Worm (Caenorhabditis elegans): ENCODE data around the gene dmd-7.

The dmd-7 gene

DNA sequence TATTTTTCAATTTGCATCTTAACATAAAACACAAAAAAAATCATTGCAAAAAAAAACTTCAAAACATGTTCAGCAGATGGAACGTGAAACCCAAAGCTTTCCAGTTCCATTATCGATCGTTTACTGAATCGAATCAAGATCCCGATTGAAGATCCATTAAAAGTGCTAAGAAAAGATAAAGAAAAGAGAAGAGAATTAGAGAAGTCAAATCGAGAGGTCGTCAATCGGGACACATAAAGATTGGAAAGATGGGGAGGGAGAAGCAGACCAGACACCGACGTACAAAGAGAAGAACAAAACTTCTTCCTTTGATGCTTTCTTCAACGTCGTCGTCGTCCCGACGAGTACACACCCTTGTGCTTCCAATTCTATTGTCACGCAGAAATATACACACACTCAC is 13.8 kb upstream of the dmd-7 start:
- TF ChIP-seq pros-1 (tag; optimal IDR thresholded peaks at IDR 0.05) (no peak), ceh-18 (tag; optimal IDR thresholded peaks at IDR 0.05) (no peak), F13H6.1 (tag; optimal IDR thresholded peaks at IDR 0.05) (no peak), sox-2 (GFP tag; IDR thresholded peaks at IDR 0.05) (no peak), ceh-31 (tag; optimal IDR thresholded peaks at IDR 0.05) (peak; percentile 39), unc-42 (tag; optimal IDR thresholded peaks at IDR 0.05) (peak; percentile 5), sox-4 (tag; optimal IDR thresholded peaks at IDR 0.05) (no peak), pag-3 (tag; optimal IDR thresholded peaks at IDR 0.05; ENCODE audit: borderline replicate concordance) (no peak)

DNA sequence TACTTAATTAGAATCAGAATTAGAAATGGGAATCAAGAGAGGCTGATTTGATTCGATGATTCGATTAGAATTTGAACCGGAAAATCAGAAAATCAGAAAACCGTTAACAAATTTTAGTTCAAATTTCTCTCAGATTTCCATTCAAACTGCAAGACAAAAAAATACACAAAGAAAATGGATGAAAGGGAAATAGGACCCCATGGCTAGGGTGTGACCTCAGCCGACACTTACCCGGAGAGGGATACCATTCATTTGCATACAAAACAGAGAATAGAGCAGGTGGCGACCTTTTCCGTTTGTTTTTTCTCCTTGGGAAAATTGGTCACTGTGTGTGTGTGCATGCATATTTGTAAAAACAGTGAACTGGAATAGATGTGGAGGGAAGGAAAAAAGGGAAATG is 12.8 kb upstream of the dmd-7 start:
- TF ChIP-seq ceh-9 (tag; optimal IDR thresholded peaks at IDR 0.05) (no peak), ahr-1 (tag; optimal IDR thresholded peaks at IDR 0.05) (no peak), nfya-1 (tag; optimal IDR thresholded peaks at IDR 0.05) (no peak), ceh-2 (tag; optimal IDR thresholded peaks at IDR 0.05) (no peak), dmd-4 (tag; optimal IDR thresholded peaks at IDR 0.05; ENCODE audit: borderline replicate concordance) (no peak), ceh-14 (tag; optimal IDR thresholded peaks at IDR 0.05) (no peak), pqm-1 (tag; optimal IDR thresholded peaks at IDR 0.05) (no peak), ceh-24 (tag; optimal IDR thresholded peaks at IDR 0.05) (no peak), madf-2 (tag; optimal IDR thresholded peaks at IDR 0.05) (no peak), sox-2 (GFP tag; IDR thresholded peaks at IDR 0.05) (peak; percentile 55; the same call in 1 of the 2 replicates), ceh-31 (tag; optimal IDR thresholded peaks at IDR 0.05) (peak; percentile 32), fkh-10 (GFP tag; optimal IDR thresholded peaks at IDR 0.05) (no peak), che-1 (tag; optimal IDR thresholded peaks at IDR 0.05) (no peak), unc-3 (GFP tag; conservative IDR thresholded peaks at IDR 0.05) (no peak), unc-3 (tag; optimal IDR thresholded peaks at IDR 0.05) (no peak)

DNA sequence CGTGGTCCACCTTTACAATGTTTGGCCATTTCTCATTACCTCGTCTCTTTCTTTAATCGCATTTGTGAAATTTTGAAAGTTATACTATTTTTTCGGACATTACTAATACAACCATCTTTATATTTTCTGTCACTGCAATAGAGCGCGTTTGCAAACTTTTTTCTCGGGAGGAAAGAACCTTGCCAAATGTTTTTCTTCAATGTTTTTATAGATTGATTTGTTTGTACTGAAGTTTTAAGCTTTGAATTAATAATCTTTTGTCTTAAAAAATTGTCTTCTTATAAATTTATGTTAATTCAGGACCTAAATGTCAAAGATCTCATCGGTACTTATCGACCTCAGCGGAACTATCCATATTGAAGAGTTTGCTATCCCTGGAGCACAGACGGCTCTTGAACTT is 11.9 kb upstream of the dmd-7 start, which contains the start of gene K08B12.3:
TSS of gene K08B12.3 (plus strand) at position 301 of the 400 bp plus-strand sequence.
- no peak for TF ChIP-seq ceh-18 (tag; optimal IDR thresholded peaks at IDR 0.05)
- TF ChIP-seq ceh-24 (tag; optimal IDR thresholded peaks at IDR 0.05) = no peak
- no peak for TF ChIP-seq hlh-30 (tag; optimal IDR thresholded peaks at IDR 0.05; ENCODE audit: insufficient read depth)
- no peak for TF ChIP-seq ceh-31 (tag; optimal IDR thresholded peaks at IDR 0.05)
- TF ChIP-seq unc-86 (tag; optimal IDR thresholded peaks at IDR 0.05) = no peak
- TF ChIP-seq unc-42 (tag; optimal IDR thresholded peaks at IDR 0.05) = no peak
- no peak for TF ChIP-seq lin-11 (tag; optimal IDR thresholded peaks at IDR 0.05)
- no peak for TF ChIP-seq rnt-1 (tag; optimal IDR thresholded peaks at IDR 0.05)
- no peak for TF ChIP-seq pha-4 (tag; optimal IDR thresholded peaks at IDR 0.05)
- no peak for TF ChIP-seq hlh-15 (tag; optimal IDR thresholded peaks at IDR 0.05)
- no peak for TF ChIP-seq ceh-22 (tag; optimal IDR thresholded peaks at IDR 0.05)
- no peak for TF ChIP-seq pat-9 (tag; optimal IDR thresholded peaks at IDR 0.05)
- no peak for TF ChIP-seq nfya-1 (tag; optimal IDR thresholded peaks at IDR 0.05)

DNA sequence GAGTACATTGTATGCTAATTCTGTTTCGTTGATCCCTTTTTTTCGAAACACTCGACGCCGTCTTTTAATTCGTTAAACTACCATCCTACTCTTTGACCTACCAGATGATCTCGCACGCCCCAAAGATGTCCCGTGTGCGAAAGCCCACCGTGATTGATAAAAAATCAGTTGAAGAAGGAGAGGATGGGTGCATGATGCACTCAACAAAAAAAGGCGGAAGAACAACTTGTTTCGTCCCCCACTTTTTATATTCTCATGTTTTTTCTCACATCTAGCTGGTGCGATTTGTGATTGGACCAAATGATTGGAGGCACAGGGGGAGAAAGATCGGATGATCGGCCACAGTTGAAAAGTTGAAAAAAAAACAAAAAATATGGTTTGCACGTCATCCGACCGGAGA is 8.4 kb upstream of the dmd-7 start:
- TF ChIP-seq che-1 (tag; optimal IDR thresholded peaks at IDR 0.05) = no peak
- TF ChIP-seq hlh-8 (tag; optimal IDR thresholded peaks at IDR 0.05) = no peak
- TF ChIP-seq odd-2 (tag; optimal IDR thresholded peaks at IDR 0.05) = no peak
- TF ChIP-seq nhr-11 (tag; optimal IDR thresholded peaks at IDR 0.05) = no peak
- no peak for TF ChIP-seq ceh-48 (tag; optimal IDR thresholded peaks at IDR 0.05)
- TF ChIP-seq pag-3 (tag; optimal IDR thresholded peaks at IDR 0.05; ENCODE audit: borderline replicate concordance) = no peak
- no peak for TF ChIP-seq pros-1 (tag; optimal IDR thresholded peaks at IDR 0.05)

DNA sequence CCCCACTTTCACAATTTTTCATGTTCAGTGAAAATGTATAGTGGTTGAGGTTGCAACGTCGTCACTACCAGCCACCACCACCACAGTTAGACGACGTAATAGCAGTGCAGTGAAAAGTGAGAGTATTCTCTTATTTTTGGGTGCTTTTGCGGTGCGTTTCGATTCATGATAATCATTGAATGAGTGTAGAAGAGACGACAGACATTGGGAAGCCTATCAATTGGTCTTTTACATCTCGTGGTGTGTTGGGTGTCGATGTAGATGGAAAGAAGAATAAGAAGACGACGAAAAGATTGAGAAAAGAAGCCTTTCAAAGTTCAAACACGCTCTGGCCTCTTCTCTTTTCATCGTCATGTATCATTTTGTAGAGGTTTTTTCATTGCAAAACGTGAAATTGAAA is 6.9 kb upstream of the dmd-7 start:
- no peak for TF ChIP-seq fkh-10 (GFP tag; optimal IDR thresholded peaks at IDR 0.05)
- TF ChIP-seq nhr-11 (tag; optimal IDR thresholded peaks at IDR 0.05) = no peak
- no peak for TF ChIP-seq elt-2 (tag; optimal IDR thresholded peaks at IDR 0.05)
- no peak for TF ChIP-seq hlh-13 (GFP tag; optimal IDR thresholded peaks at IDR 0.05)
- TF ChIP-seq pha-2 (tag; optimal IDR thresholded peaks at IDR 0.05) = no peak
- no peak for TF ChIP-seq unc-42 (tag; optimal IDR thresholded peaks at IDR 0.05)
- TF ChIP-seq ceh-24 (tag; optimal IDR thresholded peaks at IDR 0.05) = no peak
- TF ChIP-seq pqm-1 (tag; optimal IDR thresholded peaks at IDR 0.05) = no peak
- no peak for TF ChIP-seq madf-2 (tag; optimal IDR thresholded peaks at IDR 0.05)
- TF ChIP-seq lin-11 (tag; optimal IDR thresholded peaks at IDR 0.05) = no peak
- no peak for TF ChIP-seq eyg-1 (tag; optimal IDR thresholded peaks at IDR 0.05)
- TF ChIP-seq C38D4.7 (GFP tag; optimal IDR thresholded peaks at IDR 0.05) = no peak
- TF ChIP-seq sdc-2 (tag; optimal IDR thresholded peaks at IDR 0.05) = no peak
- no peak for TF ChIP-seq pros-1 (tag; optimal IDR thresholded peaks at IDR 0.05)

Data from whole organism, late embryonic.